Worm (Caenorhabditis elegans) whole organism, L1 larva: Measurements from ENCODE around the gene npp-23.

ENCODE experiments used
- C16A3.4 ChIP-seq: fragments of 150-350 bp; optimal IDR thresholded peaks from 2 replicates; lab custom pipeline; 2014; ENCODE audit warnings: missing biosample characterization, missing genetic modification characterization
- C34B4.2 ChIP-seq: sonication (generic microtip); optimal IDR thresholded peaks from 2 replicates; lab custom pipeline; 2017; ENCODE audit warnings: mild to moderate bottlenecking, missing genetic modification characterization, missing compliant biosample characterization
- F16B12.6 ChIP-seq: fragments of 150-350 bp; optimal IDR thresholded peaks from 2 replicates; lab custom pipeline; 2014; ENCODE audit warnings: missing biosample characterization, missing genetic modification characterization
- Y116A8C.19 ChIP-seq: sonication (generic microtip); optimal IDR thresholded peaks from 2 replicates; lab custom pipeline; 2016; ENCODE audit warnings: missing compliant biosample characterization, missing genetic modification characterization, borderline replicate concordance
- aha-1 ChIP-seq: fragments of 150-350 bp; optimal IDR thresholded peaks from 2 replicates; lab custom pipeline; 2014; ENCODE audit warnings: missing biosample characterization, missing genetic modification characterization
- aly-2 ChIP-seq: fragments of 150-350 bp; optimal IDR thresholded peaks from 2 replicates; lab custom pipeline; 2014; ENCODE audit warnings: missing biosample characterization, missing genetic modification characterization
- ceh-63 ChIP-seq: fragments of 200-800 bp; sonication (Bioruptor generic); optimal IDR thresholded peaks from 2 replicates; lab custom pipeline; 2018; ENCODE audit warnings: mild to moderate bottlenecking, missing genetic modification characterization, missing compliant biosample characterization
- ceh-88 ChIP-seq: fragments of 200-800 bp; sonication (Bioruptor generic); IDR thresholded peaks from 2 replicates; pipeline ENCODE4 v1.3.6; 2022; ENCODE audit warnings: missing genetic modification characterization, missing compliant biosample characterization
- ces-1 ChIP-seq: fragments of 150-350 bp; optimal IDR thresholded peaks from 2 replicates; lab custom pipeline; 2014; ENCODE audit warnings: missing biosample characterization, missing genetic modification reagents, missing genetic modification characterization
- dsc-1 ChIP-seq: sonication (generic microtip); optimal IDR thresholded peaks from 2 replicates; lab custom pipeline; 2016; ENCODE audit warnings: mild to moderate bottlenecking, missing genetic modification characterization, missing compliant biosample characterization
- efl-1 ChIP-seq, 4 experiments: fragments of 150-350 bp; optimal IDR thresholded peaks in 3 of 4; peaks in 1 of 4; 1 replicate in 1 of 4; 2 replicates in 3 of 4; lab custom pipeline; 2014; ENCODE audit warnings: missing biosample characterization in 2 of 4, missing genetic modification characterization in 2 of 4, missing genetic modification reagents in 2 of 4
- egl-13 ChIP-seq: sonication (generic microtip); optimal IDR thresholded peaks from 2 replicates; lab custom pipeline; 2016; ENCODE audit warnings: missing genotype, missing genetic modification reagents, missing genetic modification characterization, missing compliant biosample characterization
- fkh-10 ChIP-seq: sonication (generic microtip); optimal IDR thresholded peaks from 2 replicates; lab custom pipeline; 2017; ENCODE audit warnings: missing biosample characterization, missing genetic modification reagents, missing genetic modification characterization
- fos-1 ChIP-seq: fragments of 150-350 bp; optimal IDR thresholded peaks from 2 replicates; lab custom pipeline; 2014; ENCODE audit warnings: missing biosample characterization, missing genetic modification characterization
- grh-1 ChIP-seq: fragments of 200-800 bp; sonication (Bioruptor generic); IDR thresholded peaks from 2 replicates; pipeline ENCODE4 v1.3.6; 2022; ENCODE audit warnings: missing genetic modification reagents, missing genetic modification characterization, missing compliant biosample characterization
- hpl-2 ChIP-seq: fragments of 150-350 bp; optimal IDR thresholded peaks from 2 replicates; lab custom pipeline; 2014; ENCODE audit warnings: missing biosample characterization, missing genetic modification reagents, missing genetic modification characterization
- irx-1 ChIP-seq: sonication (generic microtip); optimal IDR thresholded peaks from 2 replicates; lab custom pipeline; 2016; ENCODE audit warnings: missing genetic modification characterization, missing compliant biosample characterization
- isw-1 ChIP-seq: fragments of 200-800 bp; sonication (Bioruptor generic); IDR thresholded peaks from 2 replicates; pipeline ENCODE4 v1.3.6; 2022; ENCODE audit warnings: missing genetic modification characterization, missing compliant biosample characterization
- jun-1 ChIP-seq: fragments of 150-350 bp; optimal IDR thresholded peaks from 2 replicates; lab custom pipeline; 2014; ENCODE audit warnings: missing biosample characterization, missing genetic modification reagents, missing genetic modification characterization
- lin-13 ChIP-seq: fragments of 150-350 bp; optimal IDR thresholded peaks from 2 replicates; lab custom pipeline; 2014; ENCODE audit warnings: missing biosample characterization, missing genetic modification reagents, missing genetic modification characterization
- lin-15B ChIP-seq: fragments of 150-350 bp; sonication (generic microtip); optimal IDR thresholded peaks from 3 replicates; lab custom pipeline; 2014; ENCODE audit warnings: missing biosample characterization, missing genetic modification characterization
- lin-35 ChIP-seq, 2 experiments: fragments of 150-350 bp; optimal IDR thresholded peaks; 2 replicates each; lab custom pipeline; 2014; ENCODE audit warnings: missing biosample characterization in 2 of 2, missing genetic modification characterization in 2 of 2, missing genetic modification reagents in 2 of 2
- mdl-1 ChIP-seq, 2 experiments: fragments of 150-350 bp; optimal IDR thresholded peaks; 2 replicates each; lab custom pipeline; 2014 to 2017; ENCODE audit warnings: missing biosample characterization in 2 of 2, missing genetic modification characterization in 2 of 2, inconsistent platforms in 1 of 2
- nhr-11 ChIP-seq: fragments of 150-350 bp; optimal IDR thresholded peaks from 2 replicates; lab custom pipeline; 2014; ENCODE audit warnings: missing biosample characterization, missing genetic modification characterization
- nhr-12 ChIP-seq: sonication (generic microtip); optimal IDR thresholded peaks from 2 replicates; lab custom pipeline; 2017; ENCODE audit warnings: missing biosample characterization, missing genetic modification characterization
- nhr-19 ChIP-seq: fragments of 200-800 bp; sonication (Bioruptor generic); conservative IDR thresholded peaks from 2 replicates; pipeline ENCODE4 v1.3.6; 2022; ENCODE audit warnings: missing genetic modification characterization, missing compliant biosample characterization
- nhr-237 ChIP-seq: fragments of 150-350 bp; optimal IDR thresholded peaks from 2 replicates; lab custom pipeline; 2014; ENCODE audit warnings: missing biosample characterization, missing genetic modification characterization
- nhr-47 ChIP-seq: sonication (generic microtip); optimal IDR thresholded peaks from 2 replicates; lab custom pipeline; 2016; ENCODE audit warnings: mild to moderate bottlenecking, missing genetic modification characterization, moderate library complexity, missing compliant biosample characterization
- nhr-76 ChIP-seq: sonication (generic microtip); optimal IDR thresholded peaks from 2 replicates; lab custom pipeline; 2017; ENCODE audit warnings: missing biosample characterization, missing genetic modification characterization
- nhr-84 ChIP-seq: sonication (generic microtip); optimal IDR thresholded peaks from 2 replicates; lab custom pipeline; 2017; ENCODE audit warnings: missing biosample characterization, missing genetic modification characterization
- nhr-85 ChIP-seq: sonication (generic microtip); peaks from one replicate; lab custom pipeline; 2016; ENCODE audit warnings: missing genetic modification characterization, inconsistent platforms, missing compliant biosample characterization
- nhr-90 ChIP-seq: sonication (generic microtip); optimal IDR thresholded peaks from 2 replicates; lab custom pipeline; 2016; ENCODE audit warnings: mild to moderate bottlenecking, missing genetic modification characterization, missing compliant biosample characterization; ENCODE audit not compliant: poor library complexity
- pax-3 ChIP-seq: fragments of 200-800 bp; sonication (Bioruptor generic); optimal IDR thresholded peaks from 2 replicates; lab custom pipeline; 2018; ENCODE audit warnings: mild to moderate bottlenecking, missing genetic modification characterization, moderate library complexity, missing compliant biosample characterization
- pqm-1 ChIP-seq: sonication (generic microtip); optimal IDR thresholded peaks from 3 replicates; lab custom pipeline; 2017; ENCODE audit warnings: missing biosample characterization, missing genetic modification characterization
- snu-23 ChIP-seq: sonication (generic microtip); optimal IDR thresholded peaks from 2 replicates; lab custom pipeline; 2016; ENCODE audit warnings: missing genetic modification characterization, missing compliant biosample characterization
- sup-37 ChIP-seq: fragments of 200-800 bp; sonication (Bioruptor generic); optimal IDR thresholded peaks from 2 replicates; lab custom pipeline; 2018; ENCODE audit warnings: mild to moderate bottlenecking, missing genetic modification characterization, missing compliant biosample characterization
- swsn-7 ChIP-seq: sonication (generic microtip); optimal IDR thresholded peaks from 2 replicates; lab custom pipeline; 2016; ENCODE audit warnings: missing genetic modification characterization, missing compliant biosample characterization
- tbx-2 ChIP-seq: sonication (generic microtip); optimal IDR thresholded peaks from 2 replicates; lab custom pipeline; 2016; ENCODE audit warnings: missing genetic modification characterization, missing compliant biosample characterization
- tlp-1 ChIP-seq: fragments of 150-350 bp; optimal IDR thresholded peaks from 2 replicates; lab custom pipeline; 2014; ENCODE audit warnings: missing biosample characterization, missing genetic modification characterization
- unc-130 ChIP-seq: fragments of 150-350 bp; optimal IDR thresholded peaks from 2 replicates; lab custom pipeline; 2017; ENCODE audit warnings: missing biosample characterization, missing genetic modification characterization, inconsistent platforms
- unc-62 ChIP-seq: fragments of 150-350 bp; optimal IDR thresholded peaks from 2 replicates; lab custom pipeline; 2014; ENCODE audit warnings: missing biosample characterization, missing genetic modification reagents, missing genetic modification characterization
- unc-86 ChIP-seq: sonication (generic microtip); optimal IDR thresholded peaks from 2 replicates; lab custom pipeline; 2016; ENCODE audit warnings: missing genetic modification characterization, missing compliant biosample characterization
- unc-98 ChIP-seq: fragments of 200-800 bp; sonication (Bioruptor generic); IDR thresholded peaks from 2 replicates; pipeline ENCODE4 v1.3.6; 2022; ENCODE audit warnings: missing genetic modification characterization, missing compliant biosample characterization
- vab-15 ChIP-seq: sonication (generic microtip); optimal IDR thresholded peaks from 2 replicates; lab custom pipeline; 2017; ENCODE audit warnings: missing genotype, mild to moderate bottlenecking, missing genetic modification characterization, missing compliant biosample characterization
- xbp-1 ChIP-seq: sonication (generic microtip); optimal IDR thresholded peaks from 2 replicates; lab custom pipeline; 2016; ENCODE audit warnings: missing genetic modification characterization, missing compliant biosample characterization
- zip-4 ChIP-seq: fragments of 200-800 bp; sonication (Bioruptor generic); optimal IDR thresholded peaks from 2 replicates; lab custom pipeline; 2018; ENCODE audit warnings: mild to moderate bottlenecking, missing genetic modification characterization, moderate library complexity, missing compliant biosample characterization
- ztf-11 ChIP-seq, 2 experiments: sonication (generic microtip); optimal IDR thresholded peaks; 2 replicates each; lab custom pipeline; 2016 to 2017; ENCODE audit warnings: missing genetic modification characterization in 2 of 2, missing biosample characterization in 1 of 2, missing compliant biosample characterization in 1 of 2
- ztf-4 ChIP-seq: fragments of 150-350 bp; optimal IDR thresholded peaks from 2 replicates; lab custom pipeline; 2014; ENCODE audit warnings: missing biosample characterization, missing genetic modification characterization

npp-23 gene

DNA sequence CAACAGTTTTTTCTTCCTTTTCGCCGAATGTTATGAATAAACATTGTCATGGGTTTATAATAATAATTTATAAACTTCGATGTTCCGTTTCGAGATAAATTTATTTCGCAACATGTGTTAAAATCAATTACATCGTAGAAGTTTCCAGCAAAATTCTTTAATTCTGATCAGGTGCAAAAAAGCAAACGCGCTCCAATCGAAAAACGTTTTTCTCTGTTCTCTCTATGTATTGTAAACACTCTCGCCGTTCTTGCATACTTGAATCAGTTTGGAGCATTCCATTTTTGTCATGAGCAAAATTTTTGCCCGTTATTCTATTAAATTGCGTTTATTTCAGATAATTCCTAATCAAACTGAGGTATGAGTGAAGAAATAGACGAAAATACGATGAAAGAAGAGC, 24.3 kb upstream of the npp-23 start, which contains the start of gene rad-54.L2 (continued):
- TF ChIP-seq tlp-1 (tag; lab: Kevin White, UChicago) (no peak), swsn-7 (tag; lab: Kevin White, UChicago) (peak; percentile 25), nhr-90 (tag; lab: Kevin White, UChicago) (peak; percentile 23), nhr-84 (tag; lab: Kevin White, UChicago) (no peak), irx-1 (peak; percentile 13), hpl-2 (GFP tag; lab: Kevin White, UChicago) (no peak), ztf-11 (tag; optimal IDR thresholded peaks at IDR 0.05; lab: Kevin White, UChicago) (no peak), fos-1 (tag; lab: Kevin White, UChicago) (peak; percentile 5), ceh-88 (GFP tag; lab: Robert Waterston, UW) (no peak), pqm-1 (tag; lab: Kevin White, UChicago) (no peak), snu-23 (GFP tag; lab: Kevin White, UChicago) (peak; percentile 64), unc-98 (GFP tag; lab: Robert Waterston, UW) (no peak), unc-130 (no peak), zip-4 (peak; percentile 39), egl-13 (peak; percentile 4), aha-1 (no peak), efl-1 (optimal IDR thresholded peaks at IDR 0.05; lab: Kevin White, UChicago) (peak; percentile 54 to 65), efl-1 (GFP tag; optimal IDR thresholded peaks at IDR 0.05 in 1 of 2; lab: Kevin White, UChicago) (peak; percentile 65 to 93), fkh-10 (no peak), pax-3 (tag; lab: Kevin White, UChicago) (no peak), vab-15 (no peak), nhr-19 (GFP tag; lab: Robert Waterston, UW) (no peak), unc-86 (tag; lab: Kevin White, UChicago) (no peak), grh-1 (GFP tag; lab: Robert Waterston, UW) (no peak), ztf-4 (tag; lab: Kevin White, UChicago) (no peak), isw-1 (GFP tag; lab: Robert Waterston, UW) (no peak), C34B4.2 (tag; lab: Kevin White, UChicago) (no peak), nhr-85 (tag; lab: Kevin White, UChicago) (peak; percentile 5), nhr-12 (tag; lab: Kevin White, UChicago) (no peak), lin-35 (GFP tag; optimal IDR thresholded peaks at IDR 0.05; lab: Kevin White, UChicago) (peak; percentile 58 to 80), ceh-63 (GFP tag; lab: Kevin White, UChicago) (no peak), nhr-47 (tag; lab: Kevin White, UChicago) (peak; percentile 64), jun-1 (tag; lab: Kevin White, UChicago) (no peak), unc-62 (GFP tag; lab: Kevin White, UChicago) (no peak), nhr-11 (tag; lab: Kevin White, UChicago) (no peak), lin-15B (tag; lab: Kevin White, UChicago) (peak; percentile 35), nhr-237 (tag; lab: Kevin White, UChicago) (peak; percentile 26), tbx-2 (tag; lab: Kevin White, UChicago) (peak; percentile 29)
- TF ChIP-seq, all 84 proteins: peak for 31

DNA sequence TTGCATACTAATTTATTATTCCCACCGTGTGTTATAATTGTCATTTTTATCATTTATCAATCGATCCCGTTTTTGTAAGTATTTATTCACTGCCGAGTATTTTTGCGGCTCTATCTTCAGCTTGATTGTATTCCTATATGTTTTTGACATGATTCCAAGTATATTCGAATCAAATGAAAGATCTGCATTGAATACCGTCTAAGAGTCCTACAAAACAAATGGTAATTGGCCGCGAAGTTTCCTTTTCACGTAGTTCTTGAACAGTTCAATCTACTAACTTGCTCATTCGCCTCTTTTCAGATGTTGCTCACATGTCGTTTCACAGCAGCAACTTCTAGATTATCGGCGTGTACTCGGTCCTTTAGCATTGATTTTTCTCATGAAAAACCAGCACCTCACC, 23.1 kb upstream of the npp-23 start, which contains the start of gene C27B7.2:
TSS of gene C27B7.2 (plus strand) at position 301 of the 400 bp plus-strand sequence.
- no peak for TF ChIP-seq snu-23 (GFP tag; lab: Kevin White, UChicago)
- no peak for TF ChIP-seq aly-2
- no peak for TF ChIP-seq xbp-1 (tag; lab: Kevin White, UChicago)
- no peak for TF ChIP-seq nhr-76
- no peak for TF ChIP-seq F16B12.6 (tag; lab: Kevin White, UChicago)
- TF ChIP-seq mdl-1 (tag; optimal IDR thresholded peaks at IDR 0.05; lab: Kevin White, UChicago) = no peak
- TF ChIP-seq ztf-11 (tag; optimal IDR thresholded peaks at IDR 0.05; lab: Kevin White, UChicago) = no peak
- no peak for TF ChIP-seq unc-86 (tag; lab: Kevin White, UChicago)
- TF ChIP-seq ces-1 = no peak
- TF ChIP-seq sup-37 (GFP tag; lab: Kevin White, UChicago) = no peak
- no peak for TF ChIP-seq Y116A8C.19
- no peak for TF ChIP-seq lin-13 (GFP tag; lab: Kevin White, UChicago)
- TF ChIP-seq dsc-1 (tag; lab: Kevin White, UChicago) = no peak
- TF ChIP-seq C16A3.4 = no peak
- TF ChIP-seq, all 84 proteins: peak for 0
